Fruit fly (Drosophila melanogaster) whole organism, prepupa: ENCODE data around the gene STUB1.

Experiments
- CG11294 ChIP-seq: fragments of 200-800 bp; sonication (Bioruptor generic); IDR thresholded peaks from 2 replicates; pipeline ENCODE4 v1.3.6; 2022; ENCODE audit warnings: missing biosample characterization, missing genetic modification characterization
- CG15336 ChIP-seq: fragments of 200-800 bp; sonication (Bioruptor generic); IDR thresholded peaks from 2 replicates; pipeline ENCODE4 v1.3.6; 2022; ENCODE audit warnings: missing biosample characterization, missing genetic modification characterization
- CG3919 ChIP-seq: fragments of 200-800 bp; sonication (Bioruptor generic); optimal IDR thresholded peaks from 3 replicates; lab custom pipeline; 2016; ENCODE audit warnings: missing biosample characterization, missing genetic modification characterization
- CG6854 ChIP-seq: fragments of 200-800 bp; sonication (Bioruptor generic); optimal IDR thresholded peaks from 2 replicates; lab custom pipeline; 2017; ENCODE audit warnings: missing biosample characterization, mild to moderate bottlenecking, missing genetic modification characterization
- CG8632 ChIP-seq: fragments of 200-800 bp; sonication (Bioruptor generic); optimal IDR thresholded peaks from 3 replicates; lab custom pipeline; 2016; ENCODE audit warnings: missing biosample characterization, missing genetic modification characterization
- Eip78C ChIP-seq: fragments of 200-800 bp; sonication (Bioruptor generic); peaks from one replicate; lab custom pipeline; 2016; ENCODE audit warnings: missing biosample characterization, missing genetic modification characterization
- Lpt ChIP-seq: fragments of 200-800 bp; sonication (Bioruptor generic); optimal IDR thresholded peaks from 3 replicates; lab custom pipeline; 2016; ENCODE audit warnings: missing biosample characterization, missing genetic modification characterization
- OdsH ChIP-seq: fragments of 200-800 bp; sonication (Bioruptor generic); optimal IDR thresholded peaks from 3 replicates; lab custom pipeline; 2016; ENCODE audit warnings: missing biosample characterization, missing genetic modification characterization
- achi ChIP-seq: fragments of 200-800 bp; sonication (Bioruptor generic); optimal IDR thresholded peaks from 3 replicates; lab custom pipeline; 2016; ENCODE audit warnings: missing biosample characterization, missing genetic modification characterization
- dac ChIP-seq: fragments of 200-800 bp; sonication (Bioruptor generic); optimal IDR thresholded peaks from 2 replicates; lab custom pipeline; 2017; ENCODE audit warnings: missing biosample characterization, mild to moderate bottlenecking, missing genetic modification characterization
- pdm3 ChIP-seq: fragments of 200-800 bp; sonication (Bioruptor generic); optimal IDR thresholded peaks from 3 replicates; lab custom pipeline; 2016; ENCODE audit warnings: missing biosample characterization, missing genetic modification characterization
- svp ChIP-seq: fragments of 200-800 bp; sonication (Bioruptor generic); peaks from one replicate; lab custom pipeline; 2016; ENCODE audit warnings: missing biosample characterization, missing genetic modification characterization

DNA sequence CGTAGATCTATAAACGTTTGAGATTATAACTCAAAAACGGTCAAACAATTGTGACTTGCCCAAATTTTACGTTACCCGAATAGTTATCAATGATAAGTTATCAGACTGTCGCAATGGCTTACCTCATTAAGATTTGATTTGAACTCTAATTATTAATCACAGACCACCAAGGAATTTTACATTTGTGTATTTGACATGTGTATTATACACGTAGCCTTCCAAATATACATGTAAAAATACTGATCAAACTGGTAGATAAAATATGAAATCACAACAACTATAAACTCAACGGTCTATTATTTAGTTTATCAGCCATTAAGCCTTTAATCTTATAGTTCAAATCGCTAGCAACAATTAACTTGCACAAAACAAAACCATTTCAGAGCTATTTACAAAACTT, 43.9 kb upstream of the STUB1 start:
- TF ChIP-seq CG15336 (GFP tag; lab: Robert Waterston, UW) = no peak
- no peak for TF ChIP-seq pdm3 (GFP tag; lab: Kevin White, UChicago)
- no peak for TF ChIP-seq dac (GFP tag; lab: Kevin White, UChicago)
- no peak for TF ChIP-seq CG11294 (GFP tag; lab: Robert Waterston, UW)
- TF ChIP-seq achi (GFP tag; lab: Kevin White, UChicago) = no peak
- no peak for TF ChIP-seq Lpt
- TF ChIP-seq CG6854 (GFP tag; lab: Kevin White, UChicago) = no peak
- TF ChIP-seq svp (GFP tag; lab: Kevin White, UChicago) = no peak
- TF ChIP-seq CG8632 (GFP tag; lab: Kevin White, UChicago) = no peak
- no peak for TF ChIP-seq OdsH (GFP tag; lab: Kevin White, UChicago)
- TF ChIP-seq Eip78C = no peak
- no peak for TF ChIP-seq CG3919 (GFP tag; lab: Kevin White, UChicago)
